Worm (Caenorhabditis elegans): ENCODE measurements around the gene F41C6.7.

ce11 chrX:6848596-6848995 is 36.5 kb downstream of the F41C6.7 start:
- no peak for TF ChIP-seq mep-1 (tag; optimal IDR thresholded peaks at IDR 0.05)
- TF ChIP-seq mdl-1 (tag; optimal IDR thresholded peaks at IDR 0.05): no peak
- TF ChIP-seq tbx-2 (tag; optimal IDR thresholded peaks at IDR 0.05): no peak
- no peak for TF ChIP-seq snpc-4 (tag; optimal IDR thresholded peaks at IDR 0.05)
- no peak for TF ChIP-seq ceh-82 (tag; optimal IDR thresholded peaks at IDR 0.05)
- no peak for TF ChIP-seq lsy-2 (tag; optimal IDR thresholded peaks at IDR 0.05)
- no peak for TF ChIP-seq ztf-11 (tag; optimal IDR thresholded peaks at IDR 0.05)
- no peak for TF ChIP-seq tlp-1 (tag; optimal IDR thresholded peaks at IDR 0.05)
- TF ChIP-seq unc-62 (GFP tag; optimal IDR thresholded peaks at IDR 0.05): no peak
- no peak for TF ChIP-seq unc-130 (tag; optimal IDR thresholded peaks at IDR 0.05)
- no peak for TF ChIP-seq nhr-11 (tag; optimal IDR thresholded peaks at IDR 0.05)
- TF ChIP-seq nhr-77 (tag; optimal IDR thresholded peaks at IDR 0.05): no peak
